Fruit fly (Drosophila melanogaster) whole organism, embryonic: ENCODE data around the gene CG45049.

Experiments
- Asciz ChIP-seq: fragments of 200-800 bp; sonication (Bioruptor generic); optimal IDR thresholded peaks from 2 replicates; lab custom pipeline; 2017; ENCODE audit warnings: missing biosample characterization, mild to moderate bottlenecking, missing genetic modification characterization, missing genetic modification reagents
- CG10209 ChIP-seq: fragments of 200-800 bp; sonication (Bioruptor generic); optimal IDR thresholded peaks from 3 replicates; lab custom pipeline; 2017; ENCODE audit warnings: missing biosample characterization, mild to moderate bottlenecking, missing genetic modification characterization, missing genetic modification reagents
- CG10274 ChIP-seq: fragments of 200-800 bp; sonication (Bioruptor generic); optimal IDR thresholded peaks from 3 replicates; lab custom pipeline; 2017; ENCODE audit warnings: missing biosample characterization, mild to moderate bottlenecking, missing genetic modification characterization
- CG10366 ChIP-seq: fragments of 200-800 bp; sonication (Bioruptor generic); IDR thresholded peaks from 2 replicates; pipeline ENCODE4 v1.3.6; 2022; ENCODE audit warnings: missing biosample characterization, missing genetic modification characterization
- CG11560 ChIP-seq: fragments of 200-800 bp; sonication (Bioruptor generic); IDR thresholded peaks from 3 replicates; pipeline ENCODE4 v1.3.6; 2022; ENCODE audit warnings: missing biosample characterization, missing genetic modification characterization
- CG11695 ChIP-seq: fragments of 200-800 bp; sonication (Bioruptor generic); IDR thresholded peaks from 3 replicates; pipeline ENCODE4 v1.3.6; 2022; ENCODE audit warnings: missing biosample characterization, missing genetic modification characterization
- CG12104 ChIP-seq: fragments of 200-800 bp; sonication (Bioruptor generic); optimal IDR thresholded peaks from 3 replicates; lab custom pipeline; 2016; ENCODE audit warnings: missing biosample characterization, missing genetic modification characterization
- CG12299 ChIP-seq: fragments of 200-800 bp; sonication (Bioruptor generic); optimal IDR thresholded peaks from 2 replicates; lab custom pipeline; 2018; ENCODE audit warnings: missing biosample characterization, mild to moderate bottlenecking, missing genetic modification characterization
- CG1233 ChIP-seq: fragments of 200-800 bp; sonication (Bioruptor generic); optimal IDR thresholded peaks from 4 replicates; lab custom pipeline; 2018; ENCODE audit warnings: missing biosample characterization, mild to moderate bottlenecking, missing genetic modification characterization
- CG14860 ChIP-seq: fragments of 200-800 bp; sonication (Bioruptor generic); IDR thresholded peaks from 3 replicates; pipeline ENCODE4 v1.3.6; 2022; ENCODE audit warnings: missing biosample characterization, missing genetic modification characterization; ENCODE audit not compliant: partially characterized antibody
- CG17361 ChIP-seq: fragments of 200-800 bp; sonication (Bioruptor generic); IDR thresholded peaks from 3 replicates; pipeline ENCODE4 v1.3.6; 2022; ENCODE audit warnings: missing biosample characterization, missing genetic modification characterization
- CG17829 ChIP-seq: fragments of 200-800 bp; optimal IDR thresholded peaks from 2 replicates; lab custom pipeline; 2019; ENCODE audit warnings: missing biosample characterization, mild to moderate bottlenecking, missing genetic modification characterization, moderate library complexity
- CG18476 ChIP-seq: fragments of 200-800 bp; sonication (Bioruptor generic); optimal IDR thresholded peaks from 2 replicates; lab custom pipeline; 2016; ENCODE audit warnings: missing biosample characterization, mild to moderate bottlenecking, missing genetic modification characterization
- CG2199 ChIP-seq: fragments of 200-800 bp; sonication (Bioruptor generic); IDR thresholded peaks from 3 replicates; pipeline ENCODE4 v1.3.6; 2022; ENCODE audit warnings: missing biosample characterization, missing genetic modification characterization
- CG34422 ChIP-seq: fragments of 200-800 bp; sonication (Bioruptor generic); IDR thresholded peaks from 3 replicates; pipeline ENCODE4 v1.3.6; 2022; ENCODE audit warnings: missing biosample characterization, missing genetic modification characterization
- CG6813 ChIP-seq: fragments of 200-800 bp; sonication (Bioruptor generic); optimal IDR thresholded peaks from 2 replicates; lab custom pipeline; 2017; ENCODE audit warnings: missing biosample characterization, missing genetic modification characterization, mild to moderate bottlenecking, moderate library complexity, missing genetic modification reagents
- CG8944 ChIP-seq: fragments of 200-800 bp; sonication (Bioruptor generic); optimal IDR thresholded peaks from 3 replicates; lab custom pipeline; 2016; ENCODE audit warnings: missing biosample characterization, missing genetic modification characterization
- Chrac-16 ChIP-seq: fragments of 200-800 bp; sonication (Bioruptor generic); optimal IDR thresholded peaks from 3 replicates; lab custom pipeline; 2016; ENCODE audit warnings: missing biosample characterization, missing genetic modification characterization
- Dfd ChIP-seq, 2 experiments: fragments of >200 bp; optimal IDR thresholded peaks; 2 replicates each; lab custom pipeline; 2017; ENCODE audit warnings: missing biosample characterization in 2 of 2, missing genetic modification characterization in 2 of 2
- ERR ChIP-seq: fragments of 200-800 bp; sonication (Bioruptor generic); optimal IDR thresholded peaks from 2 replicates; lab custom pipeline; 2016; ENCODE audit warnings: missing biosample characterization, missing genetic modification characterization
- Fer2 ChIP-seq: fragments of 200-800 bp; sonication (Bioruptor generic); optimal IDR thresholded peaks from 2 replicates; lab custom pipeline; 2018; ENCODE audit warnings: missing biosample characterization, mild to moderate bottlenecking, missing genetic modification characterization, moderate library complexity
- Gsc ChIP-seq: fragments of 200-800 bp; sonication (Bioruptor generic); IDR thresholded peaks from 2 replicates; pipeline ENCODE4 v1.3.6; 2022; ENCODE audit warnings: missing biosample characterization, missing genetic modification characterization
- Gug ChIP-seq: fragments of 200-800 bp; sonication (Bioruptor generic); IDR thresholded peaks from 4 replicates; pipeline ENCODE4 v1.3.6; 2022; ENCODE audit warnings: missing biosample characterization, missing genetic modification characterization
- HmgD ChIP-seq: fragments of 200-800 bp; sonication (Bioruptor generic); optimal IDR thresholded peaks from 3 replicates; lab custom pipeline; 2016; ENCODE audit warnings: missing biosample characterization, missing genetic modification characterization
- Jarid2 ChIP-seq: fragments of 200-800 bp; sonication (Bioruptor generic); optimal IDR thresholded peaks from 3 replicates; lab custom pipeline; 2017; ENCODE audit warnings: mild to moderate bottlenecking, missing biosample characterization, missing genetic modification reagents, missing genetic modification characterization
- MTF-1 ChIP-seq: fragments of 200-800 bp; sonication (Bioruptor generic); optimal IDR thresholded peaks from 2 replicates; lab custom pipeline; 2018; ENCODE audit warnings: missing biosample characterization, mild to moderate bottlenecking, missing genetic modification characterization, borderline replicate concordance
- Mrtf ChIP-seq: fragments of 200-800 bp; sonication (Bioruptor generic); IDR thresholded peaks from 3 replicates; pipeline ENCODE4 v1.3.6; 2022; ENCODE audit warnings: missing biosample characterization, missing genetic modification characterization
- TFAM ChIP-seq: fragments of 200-800 bp; sonication (Bioruptor generic); optimal IDR thresholded peaks from 2 replicates; lab custom pipeline; 2017; ENCODE audit warnings: missing biosample characterization, missing genetic modification characterization, inconsistent platforms
- abd-A ChIP-seq: fragments of 200-800 bp; sonication (Bioruptor generic); optimal IDR thresholded peaks from 3 replicates; lab custom pipeline; 2019; ENCODE audit warnings: missing biosample characterization, mild to moderate bottlenecking, missing genetic modification characterization, moderate library complexity
- ac ChIP-seq: fragments of 200-800 bp; sonication (Bioruptor generic); optimal IDR thresholded peaks from 3 replicates; lab custom pipeline; 2017; ENCODE audit warnings: missing biosample characterization, mild to moderate bottlenecking, missing genetic modification characterization
- bigmax ChIP-seq: fragments of 200-800 bp; sonication (Bioruptor generic); optimal IDR thresholded peaks from 2 replicates; lab custom pipeline; 2018; ENCODE audit warnings: missing biosample characterization, mild to moderate bottlenecking, missing genetic modification characterization
- bowl ChIP-seq: fragments of 200-800 bp; sonication (Bioruptor generic); IDR thresholded peaks from 2 replicates; pipeline ENCODE4 v1.3.6; 2022; ENCODE audit warnings: missing biosample characterization, missing genetic modification characterization
- chm ChIP-seq: fragments of 200-800 bp; sonication (Bioruptor generic); IDR thresholded peaks from 2 replicates; pipeline ENCODE4 v1.3.6; 2022; ENCODE audit warnings: missing biosample characterization, missing genetic modification characterization
- chn ChIP-seq: fragments of 200-800 bp; sonication (Bioruptor generic); optimal IDR thresholded peaks from 2 replicates; lab custom pipeline; 2016; ENCODE audit warnings: missing biosample characterization, missing genetic modification characterization
- cwo ChIP-seq: fragments of 200-800 bp; sonication (Bioruptor generic); optimal IDR thresholded peaks from 3 replicates; lab custom pipeline; 2017; ENCODE audit warnings: missing biosample characterization, missing genetic modification characterization, mild to moderate bottlenecking, moderate library complexity, missing genetic modification reagents
- dysf ChIP-seq: fragments of 200-800 bp; sonication (Bioruptor generic); IDR thresholded peaks from 3 replicates; pipeline ENCODE4 v1.3.6; 2022; ENCODE audit warnings: missing biosample characterization, missing genetic modification characterization
- eyg ChIP-seq: fragments of 200-800 bp; sonication (Bioruptor generic); optimal IDR thresholded peaks from 3 replicates; lab custom pipeline; 2016; ENCODE audit warnings: missing biosample characterization, missing genetic modification characterization
- grn ChIP-seq: fragments of 200-800 bp; sonication (Bioruptor generic); optimal IDR thresholded peaks from 3 replicates; lab custom pipeline; 2017; ENCODE audit warnings: missing biosample characterization, missing genetic modification characterization
- inv ChIP-seq: fragments of 200-800 bp; sonication (Bioruptor generic); IDR thresholded peaks from 2 replicates; pipeline ENCODE4 v1.3.6; 2022; ENCODE audit warnings: missing biosample characterization, missing genetic modification characterization; ENCODE audit not compliant: partially characterized antibody
- jing ChIP-seq: fragments of 200-800 bp; sonication (Bioruptor generic); optimal IDR thresholded peaks from 2 replicates; lab custom pipeline; 2018; ENCODE audit warnings: missing biosample characterization, mild to moderate bottlenecking, missing genetic modification characterization
- kay ChIP-seq: fragments of 200-800 bp; sonication (Bioruptor generic); optimal IDR thresholded peaks from 2 replicates; lab custom pipeline; 2016; ENCODE audit warnings: missing biosample characterization, missing genetic modification characterization
- ken ChIP-seq: fragments of 200-800 bp; sonication (Bioruptor generic); IDR thresholded peaks from 3 replicates; pipeline ENCODE4 v1.3.6; 2022; ENCODE audit warnings: missing biosample characterization, missing genetic modification characterization
- nerfin-2 ChIP-seq: fragments of 200-800 bp; sonication (Bioruptor generic); IDR thresholded peaks from 2 replicates; pipeline ENCODE4 v1.3.6; 2022; ENCODE audit warnings: missing biosample characterization, missing genetic modification characterization; ENCODE audit not compliant: partially characterized antibody
- peb ChIP-seq: fragments of 200-800 bp; sonication (Bioruptor generic); IDR thresholded peaks from 2 replicates; pipeline ENCODE4 v1.3.6; 2022; ENCODE audit warnings: missing biosample characterization, missing genetic modification characterization
- pros ChIP-seq: fragments of 200-800 bp; sonication (Bioruptor generic); optimal IDR thresholded peaks from 3 replicates; lab custom pipeline; 2019; ENCODE audit warnings: missing biosample characterization, mild to moderate bottlenecking, missing genetic modification characterization, moderate library complexity
- pum ChIP-seq: fragments of 200-800 bp; sonication (Bioruptor generic); optimal IDR thresholded peaks from 2 replicates; lab custom pipeline; 2016; ENCODE audit warnings: missing biosample characterization, missing genetic modification characterization
- tio ChIP-seq: fragments of 200-800 bp; sonication (Bioruptor generic); optimal IDR thresholded peaks from 2 replicates; lab custom pipeline; 2017; ENCODE audit warnings: missing biosample characterization, missing genetic modification characterization, inconsistent platforms
- unc-4 ChIP-seq: fragments of 200-800 bp; sonication (Bioruptor generic); IDR thresholded peaks from 2 replicates; pipeline ENCODE4 v1.3.6; 2022; ENCODE audit warnings: missing biosample characterization, missing genetic modification characterization; ENCODE audit not compliant: partially characterized antibody
- vvl ChIP-seq: fragments of 200-800 bp; sonication (Bioruptor generic); IDR thresholded peaks from 2 replicates; pipeline ENCODE4 v1.3.6; 2022; ENCODE audit warnings: missing biosample characterization, missing genetic modification characterization

CG45049 gene

dm6 chr3R:22724149-22724973 is 2.4 kb upstream of the CG45049 start, which contains the start of gene Irp-1A (continued):
- TF ChIP-seq CG10274 (GFP tag; lab: Kevin White, UChicago) (no peak), peb (peak; percentile 32; the same call in 1 of the 2 replicates), cwo (GFP tag; lab: Kevin White, UChicago) (peak; percentile 60), pros (GFP tag; lab: Kevin White, UChicago) (no peak), eyg (no peak), Asciz (no peak), CG2199 (GFP tag; lab: Robert Waterston, UW) (no peak), CG18476 (peak; percentile 18), nerfin-2 (GFP tag; lab: Robert Waterston, UW) (peak; percentile 49), Mrtf (peak; percentile 35; the same call in 1 of the 3 replicates), dysf (peak; percentile 72; the same call in 2 of the 3 replicates), abd-A (no peak), ERR (GFP tag; lab: Kevin White, UChicago) (no peak), ken (GFP tag; lab: Robert Waterston, UW) (peak; percentile 56; the same call in 1 of the 3 replicates), HmgD (GFP tag; lab: Kevin White, UChicago) (no peak), grn (GFP tag; lab: Kevin White, UChicago) (no peak), tio (GFP tag; lab: Kevin White, UChicago) (no peak), bigmax (GFP tag; lab: Kevin White, UChicago) (no peak), Dfd (GFP tag; optimal IDR thresholded peaks at IDR 0.05; lab: Kevin White, UChicago) (no peak), CG14860 (peak; percentile 56; the same call in 2 of the 3 replicates), MTF-1 (GFP tag; lab: Kevin White, UChicago) (no peak), chn (GFP tag; lab: Kevin White, UChicago) (peak; percentile 14), pum (peak; percentile 7), inv (GFP tag; lab: Robert Waterston, UW) (peak; percentile 72), CG12104 (GFP tag; lab: Kevin White, UChicago) (peak; percentile 40), CG1233 (peak; percentile 41), chm (GFP tag; lab: Robert Waterston, UW) (no peak), ac (GFP tag; lab: Kevin White, UChicago) (no peak), Gug (GFP tag; lab: Robert Waterston, UW) (peak; percentile 41; the same call in 1 of the 4 replicates), jing (GFP tag; lab: Kevin White, UChicago) (no peak), unc-4 (GFP tag; lab: Robert Waterston, UW) (peak; percentile 84), bowl (GFP tag; lab: Robert Waterston, UW) (0 out of 2 replicates have a peak, but pooled peaks have one; percentile 23), vvl (GFP tag; lab: Robert Waterston, UW) (peak; percentile 90), Jarid2 (GFP tag; lab: Kevin White, UChicago) (no peak), Chrac-16 (GFP tag; lab: Kevin White, UChicago) (peak; percentile 57), CG17829 (tag; lab: Kevin White, UChicago) (peak; percentile 81), CG8944 (GFP tag; lab: Kevin White, UChicago) (no peak), CG17361 (GFP tag; lab: Robert Waterston, UW) (peak; percentile 87), Gsc (GFP tag; lab: Robert Waterston, UW) (no peak), CG6813 (peak; percentile 52), CG10209 (GFP tag; lab: Kevin White, UChicago) (peak; percentile 71), CG11560 (tag; lab: Robert Waterston, UW) (no peak), CG11695 (GFP tag; lab: Robert Waterston, UW) (peak; percentile 81), CG10366 (GFP tag; lab: Robert Waterston, UW) (peak; percentile 65), kay (GFP tag; lab: Kevin White, UChicago) (peak; percentile 64), Fer2 (peak; percentile 37), CG12299 (tag; lab: Kevin White, UChicago) (peak; percentile 62), TFAM (GFP tag; lab: Kevin White, UChicago) (no peak), CG34422 (GFP tag; lab: Robert Waterston, UW) (peak; percentile 86)
